Worm (Caenorhabditis elegans) whole organism, midembryonic: Measurements from ENCODE around the gene dot-1.2.

Experiments used
- T22C8.4 ChIP-seq: fragments of 200-800 bp; sonication (Bioruptor generic); IDR thresholded peaks from 2 replicates; pipeline ENCODE4 v1.3.6; 2022; ENCODE audit warnings: missing genetic modification characterization, missing compliant biosample characterization
- cog-1 ChIP-seq: sonication (generic microtip); optimal IDR thresholded peaks from 2 replicates; lab custom pipeline; 2016; ENCODE audit warnings: missing genetic modification characterization, missing compliant biosample characterization
- flt-1 ChIP-seq: fragments of 200-800 bp; sonication (Bioruptor generic); IDR thresholded peaks from 2 replicates; pipeline ENCODE4 v1.3.6; 2022; ENCODE audit warnings: missing genetic modification characterization, missing compliant biosample characterization
- klf-2 ChIP-seq: fragments of 200-800 bp; sonication (Bioruptor generic); conservative IDR thresholded peaks from 2 replicates; pipeline ENCODE4 v1.3.6; 2022; ENCODE audit warnings: missing genetic modification reagents, missing genetic modification characterization, missing compliant biosample characterization
- med-1 ChIP-seq: sonication (generic microtip); optimal IDR thresholded peaks from 2 replicates; lab custom pipeline; 2017; ENCODE audit warnings: missing genetic modification characterization, mild to moderate bottlenecking, missing compliant biosample characterization, antibody characterized with exemption, missing genetic modification reagents; ENCODE audit not compliant: insufficient read depth
- ref-1 ChIP-seq: fragments of 200-800 bp; sonication (Bioruptor generic); conservative IDR thresholded peaks from 2 replicates; pipeline ENCODE4 v1.3.6; 2022; ENCODE audit warnings: missing genetic modification reagents, missing genetic modification characterization, missing compliant biosample characterization
- tab-1 ChIP-seq: fragments of 200-800 bp; sonication (Bioruptor generic); IDR thresholded peaks from 2 replicates; pipeline ENCODE4 v1.3.6; 2022; ENCODE audit warnings: missing genetic modification characterization, missing compliant biosample characterization
- ztf-23 ChIP-seq: fragments of 200-800 bp; sonication (Bioruptor generic); IDR thresholded peaks from 2 replicates; pipeline ENCODE4 v1.3.6; 2022; ENCODE audit warnings: missing genetic modification reagents, missing genetic modification characterization, missing compliant biosample characterization
- ztf-29 ChIP-seq: fragments of 200-800 bp; sonication (Bioruptor generic); IDR thresholded peaks from 2 replicates; pipeline ENCODE4 v1.3.6; 2022; ENCODE audit warnings: missing genetic modification reagents, missing genetic modification characterization, missing compliant biosample characterization

ce11 chrX:11917994-11918393 is 48.8 kb upstream of the dot-1.2 start, which contains the start of gene Y62H9A.16:
- no peak for TF ChIP-seq klf-2 (GFP tag; lab: Robert Waterston, UW)
- no peak for TF ChIP-seq flt-1 (GFP tag; lab: Robert Waterston, UW)
- no peak for TF ChIP-seq med-1 (GFP tag; lab: Kevin White, UChicago)
- TF ChIP-seq ztf-29, result no peak
- TF ChIP-seq ztf-23, result no peak
- no peak for TF ChIP-seq T22C8.4
- no peak for TF ChIP-seq ref-1 (GFP tag; lab: Robert Waterston, UW)
- no peak for TF ChIP-seq tab-1
- no peak for TF ChIP-seq cog-1 (tag; lab: Kevin White, UChicago)
